Worm (Caenorhabditis elegans) whole organism, early embryonic: ENCODE measurements around the gene sru-44.

ENCODE experiments used
- B0310.2 ChIP-seq: sonication (generic microtip); optimal IDR thresholded peaks from 2 replicates; lab custom pipeline; 2016; ENCODE audit warnings: mild to moderate bottlenecking, missing genetic modification characterization, missing compliant biosample characterization
- F13C5.2 ChIP-seq: sonication (generic microtip); optimal IDR thresholded peaks from 2 replicates; lab custom pipeline; 2017; ENCODE audit warnings: mild to moderate bottlenecking, missing genetic modification characterization, inconsistent platforms, missing compliant biosample characterization
- aly-1 ChIP-seq: sonication (generic microtip); optimal IDR thresholded peaks from 2 replicates; lab custom pipeline; 2016; ENCODE audit warnings: missing genetic modification characterization, missing compliant biosample characterization
- ama-1 ChIP-seq: fragments of 150-350 bp; optimal IDR thresholded peaks from 2 replicates; lab custom pipeline; 2014
- ceh-36 ChIP-seq: sonication (generic microtip); optimal IDR thresholded peaks from 2 replicates; lab custom pipeline; 2016; ENCODE audit warnings: missing genetic modification characterization, inconsistent platforms, missing compliant biosample characterization
- ets-7 ChIP-seq: sonication (generic microtip); optimal IDR thresholded peaks from 2 replicates; lab custom pipeline; 2016; ENCODE audit warnings: missing genotype, missing genetic modification characterization, missing compliant biosample characterization
- flt-1 ChIP-seq: fragments of 200-800 bp; sonication (Bioruptor generic); IDR thresholded peaks from 2 replicates; pipeline ENCODE4 v1.3.6; 2022; ENCODE audit warnings: missing genetic modification characterization, missing compliant biosample characterization
- hmbx-1 ChIP-seq: sonication (generic microtip); optimal IDR thresholded peaks from 2 replicates; lab custom pipeline; 2016; ENCODE audit warnings: mild to moderate bottlenecking, missing genetic modification characterization, missing compliant biosample characterization
- hmg-4 ChIP-seq: fragments of 200-800 bp; sonication (Bioruptor generic); optimal IDR thresholded peaks from 2 replicates; lab custom pipeline; 2018; ENCODE audit warnings: mild to moderate bottlenecking, missing genetic modification characterization, missing compliant biosample characterization
- hnd-1 ChIP-seq: sonication (generic microtip); optimal IDR thresholded peaks from 2 replicates; lab custom pipeline; 2016; ENCODE audit warnings: missing genetic modification characterization, missing compliant biosample characterization
- pes-1 ChIP-seq: fragments of 200-800 bp; sonication (Bioruptor generic); IDR thresholded peaks from 2 replicates; pipeline ENCODE4 v1.3.6; 2022; ENCODE audit warnings: missing genetic modification reagents, missing genetic modification characterization, missing compliant biosample characterization
- sea-1 ChIP-seq: fragments of 200-800 bp; sonication (Bioruptor generic); conservative IDR thresholded peaks from 2 replicates; pipeline ENCODE4 v1.3.6; 2022; ENCODE audit warnings: missing genetic modification characterization, missing compliant biosample characterization

DNA sequence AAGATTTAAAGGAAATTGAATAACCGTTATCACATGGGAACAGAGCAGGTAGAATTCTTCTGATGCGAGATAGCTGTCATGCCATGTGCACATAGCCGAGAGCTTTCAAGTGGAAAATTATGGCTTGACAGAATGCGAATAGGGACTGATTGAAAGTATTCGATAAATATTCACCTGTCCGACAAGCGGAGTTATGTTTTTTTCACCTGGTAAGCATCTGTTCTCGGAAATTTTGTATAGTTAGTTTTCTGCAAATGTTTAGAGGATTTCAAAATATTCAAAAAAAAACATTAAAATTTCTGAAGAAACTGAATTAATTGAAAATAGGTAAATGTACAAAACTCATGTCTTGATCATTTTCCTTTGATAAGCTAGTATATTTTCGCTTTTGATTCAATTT, 29.8 kb upstream of the sru-44 start, which contains the start of gene srh-136:
- TF ChIP-seq hmg-4: no peak
- TF ChIP-seq ets-7 (tag; lab: Kevin White, UChicago): no peak
- no peak for TF ChIP-seq aly-1 (tag; lab: Kevin White, UChicago)
- TF ChIP-seq B0310.2 (tag; lab: Kevin White, UChicago): no peak
- TF ChIP-seq flt-1 (GFP tag; lab: Robert Waterston, UW): no peak
- no peak for TF ChIP-seq sea-1
- TF ChIP-seq ceh-36: no peak
- no peak for TF ChIP-seq hmbx-1 (tag; lab: Kevin White, UChicago)
- no peak for TF ChIP-seq ama-1 (lab: Kevin White, UChicago)
- TF ChIP-seq pes-1 (GFP tag; lab: Robert Waterston, UW): no peak
- no peak for TF ChIP-seq hnd-1 (tag; lab: Kevin White, UChicago)
- TF ChIP-seq F13C5.2: no peak
